Fruit fly (Drosophila melanogaster) whole organism, embryonic: Measurements from ENCODE around the gene AlaRS.

Source experiments
- ATbp ChIP-seq: fragments of 200-800 bp; sonication (Bioruptor generic); optimal IDR thresholded peaks from 2 replicates; lab custom pipeline; 2017; ENCODE audit warnings: missing biosample characterization, mild to moderate bottlenecking, missing genetic modification characterization, missing genetic modification reagents
- B-H1 ChIP-seq: fragments of 200-800 bp; sonication (Bioruptor generic); IDR thresholded peaks from 3 replicates; pipeline ENCODE4 v1.3.6; 2022; ENCODE audit warnings: missing biosample characterization, missing genetic modification characterization
- Bgb ChIP-seq: fragments of 200-800 bp; sonication (Bioruptor generic); IDR thresholded peaks from 2 replicates; pipeline ENCODE4 v1.3.6; 2022; ENCODE audit warnings: missing biosample characterization, missing genetic modification characterization; ENCODE audit not compliant: partially characterized antibody
- Bteb2 ChIP-seq: fragments of 200-800 bp; sonication (Bioruptor generic); optimal IDR thresholded peaks from 2 replicates; lab custom pipeline; 2016; ENCODE audit warnings: missing biosample characterization, missing genetic modification characterization
- CG10274 ChIP-seq: fragments of 200-800 bp; sonication (Bioruptor generic); optimal IDR thresholded peaks from 3 replicates; lab custom pipeline; 2017; ENCODE audit warnings: missing biosample characterization, mild to moderate bottlenecking, missing genetic modification characterization
- CG10959 ChIP-seq: fragments of 200-800 bp; sonication (Bioruptor generic); IDR thresholded peaks from 2 replicates; pipeline ENCODE4 v1.3.6; 2022; ENCODE audit warnings: missing biosample characterization, missing genetic modification characterization
- CG11560 ChIP-seq: fragments of 200-800 bp; sonication (Bioruptor generic); IDR thresholded peaks from 3 replicates; pipeline ENCODE4 v1.3.6; 2022; ENCODE audit warnings: missing biosample characterization, missing genetic modification characterization
- CG11695 ChIP-seq: fragments of 200-800 bp; sonication (Bioruptor generic); IDR thresholded peaks from 3 replicates; pipeline ENCODE4 v1.3.6; 2022; ENCODE audit warnings: missing biosample characterization, missing genetic modification characterization
- CG11723 ChIP-seq: fragments of 200-800 bp; sonication (Bioruptor generic); optimal IDR thresholded peaks from 2 replicates; lab custom pipeline; 2017; ENCODE audit warnings: missing biosample characterization, mild to moderate bottlenecking, missing genetic modification characterization
- CG12219 ChIP-seq: fragments of 200-800 bp; sonication (Bioruptor generic); optimal IDR thresholded peaks from 3 replicates; lab custom pipeline; 2018; ENCODE audit warnings: missing biosample characterization, mild to moderate bottlenecking, missing genetic modification characterization
- CG1233 ChIP-seq: fragments of 200-800 bp; sonication (Bioruptor generic); optimal IDR thresholded peaks from 4 replicates; lab custom pipeline; 2018; ENCODE audit warnings: missing biosample characterization, mild to moderate bottlenecking, missing genetic modification characterization
- CG13287 ChIP-seq: fragments of 200-800 bp; sonication (Bioruptor generic); IDR thresholded peaks from 2 replicates; pipeline ENCODE4 v1.3.6; 2022; ENCODE audit warnings: missing biosample characterization, missing genetic modification characterization; ENCODE audit not compliant: partially characterized antibody
- CG13296 ChIP-seq: fragments of 200-800 bp; sonication (Bioruptor generic); optimal IDR thresholded peaks from 3 replicates; lab custom pipeline; 2018; ENCODE audit warnings: missing biosample characterization, mild to moderate bottlenecking, missing genetic modification characterization
- CG15073 ChIP-seq: fragments of 200-800 bp; sonication (Bioruptor generic); optimal IDR thresholded peaks from 2 replicates; lab custom pipeline; 2016; ENCODE audit warnings: missing biosample characterization, missing genetic modification characterization
- CG1529 ChIP-seq: fragments of 200-800 bp; sonication (Bioruptor generic); optimal IDR thresholded peaks from 3 replicates; lab custom pipeline; 2018; ENCODE audit warnings: missing biosample characterization, missing genetic modification characterization
- CG15696 ChIP-seq: fragments of 200-800 bp; sonication (Bioruptor generic); optimal IDR thresholded peaks from 2 replicates; lab custom pipeline; 2019; ENCODE audit warnings: missing biosample characterization, mild to moderate bottlenecking, missing genetic modification characterization, moderate library complexity
- CG1647 ChIP-seq: fragments of 200-800 bp; sonication (Bioruptor generic); optimal IDR thresholded peaks from 3 replicates; lab custom pipeline; 2016; ENCODE audit warnings: missing biosample characterization, missing genetic modification characterization
- CG17829 ChIP-seq: fragments of 200-800 bp; optimal IDR thresholded peaks from 2 replicates; lab custom pipeline; 2019; ENCODE audit warnings: missing biosample characterization, mild to moderate bottlenecking, missing genetic modification characterization, moderate library complexity
- CG1792 ChIP-seq: fragments of 200-800 bp; sonication (Bioruptor generic); optimal IDR thresholded peaks from 2 replicates; lab custom pipeline; 2016; ENCODE audit warnings: missing biosample characterization, missing genetic modification characterization
- CG2116 ChIP-seq: fragments of 200-800 bp; sonication (Bioruptor generic); optimal IDR thresholded peaks from 3 replicates; lab custom pipeline; 2018; ENCODE audit warnings: missing biosample characterization, mild to moderate bottlenecking, missing genetic modification characterization
- CG30431 ChIP-seq: fragments of 200-800 bp; sonication (Bioruptor generic); optimal IDR thresholded peaks from 2 replicates; lab custom pipeline; 2017; ENCODE audit warnings: missing biosample characterization, missing genetic modification characterization
- CG3163 ChIP-seq: fragments of 200-800 bp; sonication (Bioruptor generic); optimal IDR thresholded peaks from 3 replicates; lab custom pipeline; 2016; ENCODE audit warnings: missing biosample characterization, missing genetic modification characterization
- CG3281 ChIP-seq: fragments of 200-800 bp; sonication (Bioruptor generic); optimal IDR thresholded peaks from 3 replicates; lab custom pipeline; 2017; ENCODE audit warnings: missing biosample characterization, mild to moderate bottlenecking, missing genetic modification characterization
- CG7963 ChIP-seq: fragments of 200-800 bp; sonication (Bioruptor generic); IDR thresholded peaks from 3 replicates; pipeline ENCODE4 v1.3.6; 2022; ENCODE audit warnings: missing biosample characterization, missing genetic modification characterization; ENCODE audit not compliant: partially characterized antibody
- CG8281 ChIP-seq: fragments of 200-800 bp; sonication (Bioruptor generic); optimal IDR thresholded peaks from 2 replicates; lab custom pipeline; 2018; ENCODE audit warnings: missing biosample characterization, mild to moderate bottlenecking, missing genetic modification characterization, moderate library complexity
- Dll ChIP-seq: fragments of 200-800 bp; sonication (Bioruptor generic); IDR thresholded peaks from 4 replicates; pipeline ENCODE4 v1.3.6; 2022; ENCODE audit warnings: missing biosample characterization, missing genetic modification characterization; ENCODE audit not compliant: partially characterized antibody
- Ets65A ChIP-seq: fragments of 200-800 bp; sonication (Bioruptor generic); peaks from one replicate; lab custom pipeline; 2016; ENCODE audit warnings: missing biosample characterization, missing genetic modification characterization
- Max ChIP-seq: fragments of 200-800 bp; sonication (Bioruptor generic); optimal IDR thresholded peaks from 2 replicates; lab custom pipeline; 2016; ENCODE audit warnings: missing biosample characterization, mild to moderate bottlenecking, missing genetic modification characterization
- Pdp1 ChIP-seq, 2 experiments: fragments of 200-800 bp; sonication (Bioruptor generic); optimal IDR thresholded peaks; 3 replicates each; lab custom pipeline; 2016; ENCODE audit warnings: missing biosample characterization in 2 of 2, missing genetic modification characterization in 2 of 2, mild to moderate bottlenecking in 1 of 2, moderate library complexity in 1 of 2
- Ptx1 ChIP-seq: fragments of 200-800 bp; sonication (Bioruptor generic); IDR thresholded peaks from 2 replicates; pipeline ENCODE4 v1.3.6; 2022; ENCODE audit warnings: missing biosample characterization, missing genetic modification characterization
- Ravus ChIP-seq: fragments of 200-800 bp; sonication (Bioruptor generic); IDR thresholded peaks from 2 replicates; pipeline ENCODE4 v1.3.6; 2022; ENCODE audit warnings: missing biosample characterization, missing genetic modification characterization
- Taf1 ChIP-seq: fragments of 200-800 bp; sonication (Bioruptor generic); IDR thresholded peaks from 2 replicates; pipeline ENCODE4 v1.3.6; 2022; ENCODE audit warnings: missing biosample characterization, missing genetic modification characterization
- ase ChIP-seq: fragments of 200-800 bp; sonication (Bioruptor generic); IDR thresholded peaks from 3 replicates; pipeline ENCODE4 v1.3.6; 2022; ENCODE audit warnings: missing biosample characterization, missing genetic modification characterization
- bcd ChIP-seq: fragments of 200-800 bp; sonication (Bioruptor generic); optimal IDR thresholded peaks from 2 replicates; lab custom pipeline; 2017; ENCODE audit warnings: missing biosample characterization, mild to moderate bottlenecking, missing genetic modification characterization
- dimm ChIP-seq: fragments of 200-800 bp; sonication (Bioruptor generic); IDR thresholded peaks from 2 replicates; pipeline ENCODE4 v1.3.6; 2022; ENCODE audit warnings: missing biosample characterization, missing genetic modification characterization
- dysf ChIP-seq: fragments of 200-800 bp; sonication (Bioruptor generic); IDR thresholded peaks from 3 replicates; pipeline ENCODE4 v1.3.6; 2022; ENCODE audit warnings: missing biosample characterization, missing genetic modification characterization
- fd64A ChIP-seq: fragments of 200-800 bp; sonication (Bioruptor generic); optimal IDR thresholded peaks from 3 replicates; lab custom pipeline; 2018; ENCODE audit warnings: missing biosample characterization, mild to moderate bottlenecking, missing genetic modification characterization
- gce ChIP-seq: fragments of 200-800 bp; sonication (Bioruptor generic); IDR thresholded peaks from 3 replicates; pipeline ENCODE4 v1.3.6; 2022; ENCODE audit warnings: missing biosample characterization, missing genetic modification characterization
- gro ChIP-seq: fragments of 200-800 bp; sonication (Bioruptor generic); optimal IDR thresholded peaks from 2 replicates; lab custom pipeline; 2016; ENCODE audit warnings: missing biosample characterization, missing genetic modification characterization
- gsb-n ChIP-seq: fragments of 200-800 bp; sonication (Bioruptor generic); optimal IDR thresholded peaks from 3 replicates; lab custom pipeline; 2018; ENCODE audit warnings: missing biosample characterization, mild to moderate bottlenecking, missing genetic modification characterization
- insv ChIP-seq, 2 experiments: fragments of 200-800 bp; sonication (Bioruptor generic); optimal IDR thresholded peaks; 3 replicates each; lab custom pipeline; 2016 to 2018; ENCODE audit warnings: missing biosample characterization in 2 of 2, missing genetic modification characterization in 2 of 2
- ken ChIP-seq: fragments of 200-800 bp; sonication (Bioruptor generic); IDR thresholded peaks from 3 replicates; pipeline ENCODE4 v1.3.6; 2022; ENCODE audit warnings: missing biosample characterization, missing genetic modification characterization
- lola ChIP-seq, 3 experiments: fragments of >200 bp in 2 of 3; fragments of 200-800 bp in 1 of 3; sonication (Bioruptor generic) in 1 of 3; optimal IDR thresholded peaks; 2 replicates each; lab custom pipeline; 2017 to 2019; ENCODE audit warnings: missing biosample characterization in 3 of 3, missing genetic modification characterization in 3 of 3, mild to moderate bottlenecking in 1 of 3, moderate library complexity in 1 of 3
- oc ChIP-seq: fragments of 200-800 bp; sonication (Bioruptor generic); optimal IDR thresholded peaks from 2 replicates; lab custom pipeline; 2018; ENCODE audit warnings: missing biosample characterization, mild to moderate bottlenecking, missing genetic modification characterization, moderate library complexity
- psq ChIP-seq: fragments of 200-800 bp; sonication (Bioruptor generic); optimal IDR thresholded peaks from 2 replicates; lab custom pipeline; 2017; ENCODE audit warnings: missing biosample characterization, missing genetic modification characterization
- pum ChIP-seq: fragments of 200-800 bp; sonication (Bioruptor generic); optimal IDR thresholded peaks from 2 replicates; lab custom pipeline; 2016; ENCODE audit warnings: missing biosample characterization, missing genetic modification characterization
- toy ChIP-seq: fragments of 200-800 bp; sonication (Bioruptor generic); IDR thresholded peaks from 2 replicates; pipeline ENCODE4 v1.3.6; 2022; ENCODE audit warnings: missing biosample characterization, missing genetic modification characterization
- zfh2 ChIP-seq: fragments of 200-800 bp; sonication (Bioruptor generic); optimal IDR thresholded peaks from 2 replicates; lab custom pipeline; 2016; ENCODE audit warnings: missing biosample characterization, missing genetic modification characterization

AlaRS gene

dm6 chr2L:8403286-8404270 lies 22.0 kb upstream of the AlaRS start, which contains the start of gene emb (continued):
- peak; percentile 19 for TF ChIP-seq psq (GFP tag; lab: Kevin White, UChicago)
- TF ChIP-seq Ets65A: peak; percentile 94
- no peak for TF ChIP-seq toy (GFP tag; lab: Robert Waterston, UW)
- TF ChIP-seq ken (GFP tag; lab: Robert Waterston, UW): no peak
- no peak for TF ChIP-seq CG10959 (GFP tag; lab: Robert Waterston, UW)
- TF ChIP-seq CG3163: peak; percentile 24
- no peak for TF ChIP-seq CG13296 (GFP tag; lab: Kevin White, UChicago)
- peak; percentile 0 for TF ChIP-seq CG12219 (GFP tag; lab: Kevin White, UChicago)
- peak in 1 of 2 experiments; percentile 41 for TF ChIP-seq insv (GFP tag; optimal IDR thresholded peaks at IDR 0.05; lab: Kevin White, UChicago)
- no peak for TF ChIP-seq CG15073 (GFP tag; lab: Kevin White, UChicago)
- TF ChIP-seq CG11723: no peak
- peak; percentile 68 for TF ChIP-seq bcd (GFP tag; lab: Kevin White, UChicago)
- TF ChIP-seq CG3281 (GFP tag; lab: Kevin White, UChicago): peak; percentile 73
- TF ChIP-seq lola (GFP tag; optimal IDR thresholded peaks at IDR 0.05; lab: Kevin White, UChicago): peak in 1 of 3 experiments; percentile 38
- TF ChIP-seq Dll (GFP tag; lab: Robert Waterston, UW): peak; percentile 94
- no peak for TF ChIP-seq B-H1 (GFP tag; lab: Robert Waterston, UW)
- TF ChIP-seq gro (GFP tag; lab: Kevin White, UChicago): no peak
- no peak for TF ChIP-seq oc
- TF ChIP-seq CG15696 (tag; lab: Kevin White, UChicago): no peak
- peak in 1 of 2 experiments; percentile 17 for TF ChIP-seq Pdp1 (GFP tag; optimal IDR thresholded peaks at IDR 0.05; lab: Kevin White, UChicago)
- TF ChIP-seq dimm (GFP tag; lab: Robert Waterston, UW): no peak
- TF ChIP-seq CG13287: peak; percentile 93
- TF ChIP-seq Max (GFP tag; lab: Kevin White, UChicago): peak; percentile 49
- peak; percentile 49 for TF ChIP-seq CG1647 (GFP tag; lab: Kevin White, UChicago)
- peak; percentile 21 for TF ChIP-seq pum (GFP tag; lab: Kevin White, UChicago)
- TF ChIP-seq CG7963 (GFP tag; lab: Robert Waterston, UW): peak; percentile 99
- peak; percentile 2 for TF ChIP-seq fd64A (GFP tag; lab: Kevin White, UChicago)
- TF ChIP-seq CG10274 (GFP tag; lab: Kevin White, UChicago): no peak
- no peak for TF ChIP-seq Ravus (GFP tag; lab: Robert Waterston, UW)
- no peak for TF ChIP-seq CG11695 (GFP tag; lab: Robert Waterston, UW)
- TF ChIP-seq dysf: peak; percentile 57; the same call in 2 of the 3 replicates
- no peak for TF ChIP-seq gsb-n (tag; lab: Kevin White, UChicago)
- TF ChIP-seq CG1233 (GFP tag; lab: Kevin White, UChicago): peak; percentile 40
- 0 out of 2 replicates have a peak, but pooled peaks have one; percentile 24 for TF ChIP-seq Taf1
- TF ChIP-seq CG1529: no peak
- peak; percentile 60 for TF ChIP-seq zfh2 (GFP tag; lab: Kevin White, UChicago)
- no peak for TF ChIP-seq gce (GFP tag; lab: Robert Waterston, UW)
- TF ChIP-seq CG30431: no peak
- peak; percentile 71 for TF ChIP-seq CG17829 (tag; lab: Kevin White, UChicago)
- TF ChIP-seq ATbp: no peak
- peak; percentile 100 for TF ChIP-seq CG2116 (GFP tag; lab: Kevin White, UChicago)
- no peak for TF ChIP-seq CG8281 (tag; lab: Kevin White, UChicago)
- peak; percentile 32 for TF ChIP-seq CG1792
- no peak for TF ChIP-seq ase
- peak; percentile 14 for TF ChIP-seq Bteb2 (GFP tag; lab: Kevin White, UChicago)
- 0 out of 2 replicates have a peak, but pooled peaks have one; percentile 2 for TF ChIP-seq Ptx1 (GFP tag; lab: Robert Waterston, UW)
- peak; percentile 97 for TF ChIP-seq Bgb
- TF ChIP-seq CG11560 (tag; lab: Robert Waterston, UW): peak; percentile 99
